Fruit fly (Drosophila melanogaster) whole organism, pupa: Measurements from ENCODE around the gene CG16704.

ENCODE experiments used
- CG12605 ChIP-seq: fragments of 200-800 bp; sonication (Bioruptor generic); IDR thresholded peaks from 2 replicates; pipeline ENCODE4 v1.3.6; 2022; ENCODE audit warnings: missing biosample characterization, missing genetic modification characterization
- CG14655 ChIP-seq: fragments of 200-800 bp; sonication (Bioruptor generic); optimal IDR thresholded peaks from 3 replicates; lab custom pipeline; 2017; ENCODE audit warnings: mild to moderate bottlenecking, missing biosample characterization, missing genetic modification reagents, missing genetic modification characterization
- CG34367 ChIP-seq: fragments of 200-800 bp; sonication (Bioruptor generic); optimal IDR thresholded peaks from 2 replicates; lab custom pipeline; 2018; ENCODE audit warnings: missing biosample characterization, mild to moderate bottlenecking, missing genetic modification characterization
- CG8159 ChIP-seq: fragments of 200-800 bp; sonication (Bioruptor generic); optimal IDR thresholded peaks from 3 replicates; lab custom pipeline; 2018; ENCODE audit warnings: missing biosample characterization, mild to moderate bottlenecking, missing genetic modification characterization, moderate library complexity
- CG8301 ChIP-seq: fragments of 200-800 bp; sonication (Bioruptor generic); optimal IDR thresholded peaks from 2 replicates; lab custom pipeline; 2018; ENCODE audit warnings: missing biosample characterization, mild to moderate bottlenecking, missing genetic modification characterization
- D1 ChIP-seq: fragments of 200-800 bp; sonication (Bioruptor generic); optimal IDR thresholded peaks from 2 replicates; lab custom pipeline; 2018; ENCODE audit warnings: missing biosample characterization, mild to moderate bottlenecking, missing genetic modification characterization, moderate library complexity
- Ets98B ChIP-seq: fragments of 200-800 bp; sonication (Bioruptor generic); IDR thresholded peaks from 2 replicates; pipeline ENCODE4 v1.3.6; 2022; ENCODE audit warnings: missing biosample characterization, missing genetic modification characterization
- Pif1B ChIP-seq: fragments of 200-800 bp; sonication (Bioruptor generic); optimal IDR thresholded peaks from 3 replicates; lab custom pipeline; 2016; ENCODE audit warnings: missing biosample characterization, missing genetic modification characterization
- Snoo ChIP-seq: fragments of 200-800 bp; sonication (Bioruptor generic); optimal IDR thresholded peaks from 3 replicates; lab custom pipeline; 2017; ENCODE audit warnings: missing biosample characterization, mild to moderate bottlenecking, missing genetic modification characterization, inconsistent platforms
- fd96Ca ChIP-seq: fragments of 200-800 bp; sonication (Bioruptor generic); IDR thresholded peaks from 3 replicates; pipeline ENCODE4 v1.3.6; 2022; ENCODE audit warnings: missing biosample characterization, missing genetic modification characterization
- rn ChIP-seq: fragments of 200-800 bp; sonication (Bioruptor generic); IDR thresholded peaks from 2 replicates; pipeline ENCODE4 v1.3.6; 2022; ENCODE audit warnings: missing biosample characterization, missing genetic modification characterization

- TF ChIP-seq Snoo (tag; lab: Kevin White, UChicago) = no peak
- TF ChIP-seq CG12605 (GFP tag; lab: Robert Waterston, UW) = no peak
- TF ChIP-seq CG14655 (GFP tag; lab: Kevin White, UChicago) = no peak
- TF ChIP-seq rn = no peak
- TF ChIP-seq CG8301 (tag; lab: Kevin White, UChicago) = no peak
- no peak for TF ChIP-seq Pif1B (GFP tag; lab: Kevin White, UChicago)
- no peak for TF ChIP-seq D1 (tag; lab: Kevin White, UChicago)
- TF ChIP-seq CG34367 (tag; lab: Kevin White, UChicago) = no peak
- no peak for TF ChIP-seq Ets98B (GFP tag; lab: Robert Waterston, UW)
- no peak for TF ChIP-seq CG8159 (tag; lab: Kevin White, UChicago)
- no peak for TF ChIP-seq fd96Ca (GFP tag; lab: Robert Waterston, UW)
These were observed 19.3 kb upstream of the CG16704 start, which contains the start of gene cutlet for dm6 chr2L:3711665-3712064.
